Worm (Caenorhabditis elegans) whole organism, young adult: ENCODE measurements around the gene C14C10.10.

Source experiments
- aptf-3 ChIP-seq: fragments of 200-800 bp; sonication (Bioruptor generic); IDR thresholded peaks from 2 replicates; pipeline ENCODE4 v1.3.6; 2022; ENCODE audit warnings: missing genetic modification characterization, missing compliant biosample characterization
- mcd-1 ChIP-seq: fragments of 200-800 bp; sonication (Bioruptor generic); IDR thresholded peaks from 2 replicates; pipeline ENCODE4 v1.3.6; 2022; ENCODE audit warnings: missing genetic modification reagents, missing genetic modification characterization, missing compliant biosample characterization
- ztf-18 ChIP-seq: sonication (generic microtip); optimal IDR thresholded peaks from 2 replicates; lab custom pipeline; 2016; ENCODE audit warnings: missing genotype, mild to moderate bottlenecking, missing genetic modification characterization, missing compliant biosample characterization

DNA sequence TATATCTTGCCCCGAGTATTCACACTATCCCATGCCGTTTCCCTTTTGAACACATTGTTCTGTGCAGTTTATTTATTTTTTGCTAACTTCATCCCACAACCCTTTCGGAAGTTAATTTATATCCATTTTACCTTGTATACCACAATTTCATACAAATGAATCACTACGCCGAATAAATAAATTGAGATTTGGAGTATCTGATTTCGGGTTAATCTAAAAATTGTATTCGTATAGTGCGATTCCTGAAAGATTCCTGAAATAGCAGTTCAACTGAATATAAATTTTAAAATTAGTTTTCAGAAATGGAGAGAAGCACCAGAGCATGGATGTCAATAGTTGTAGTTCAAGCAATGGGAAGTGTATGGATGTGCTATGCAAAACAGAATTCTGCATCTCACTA is 8.2 kb upstream of the C14C10.10 start, which contains the start of gene erg-28:
- TF ChIP-seq aptf-3 (no peak), mcd-1 (no peak), ztf-18 (no peak)
